Worm (Caenorhabditis elegans) whole organism, L2 larva: ENCODE results near the gene tmem-145.

Experiments
- nhr-10 ChIP-seq: sonication (generic microtip); optimal IDR thresholded peaks from 2 replicates; lab custom pipeline; 2017; ENCODE audit warnings: missing biosample characterization, missing genetic modification characterization
- nhr-21 ChIP-seq: fragments of 150-350 bp; optimal IDR thresholded peaks from 2 replicates; lab custom pipeline; 2014; ENCODE audit warnings: missing biosample characterization, missing genetic modification characterization
- sem-4 ChIP-seq: fragments of 150-350 bp; optimal IDR thresholded peaks from 2 replicates; lab custom pipeline; 2014; ENCODE audit warnings: missing biosample characterization, missing genetic modification reagents, missing genetic modification characterization
- ztf-11 ChIP-seq: sonication (generic microtip); optimal IDR thresholded peaks from 2 replicates; lab custom pipeline; 2017; ENCODE audit warnings: missing biosample characterization, missing genetic modification characterization
- ztf-4 ChIP-seq: fragments of 150-350 bp; optimal IDR thresholded peaks from 2 replicates; lab custom pipeline; 2014; ENCODE audit warnings: missing biosample characterization, missing genetic modification characterization

DNA sequence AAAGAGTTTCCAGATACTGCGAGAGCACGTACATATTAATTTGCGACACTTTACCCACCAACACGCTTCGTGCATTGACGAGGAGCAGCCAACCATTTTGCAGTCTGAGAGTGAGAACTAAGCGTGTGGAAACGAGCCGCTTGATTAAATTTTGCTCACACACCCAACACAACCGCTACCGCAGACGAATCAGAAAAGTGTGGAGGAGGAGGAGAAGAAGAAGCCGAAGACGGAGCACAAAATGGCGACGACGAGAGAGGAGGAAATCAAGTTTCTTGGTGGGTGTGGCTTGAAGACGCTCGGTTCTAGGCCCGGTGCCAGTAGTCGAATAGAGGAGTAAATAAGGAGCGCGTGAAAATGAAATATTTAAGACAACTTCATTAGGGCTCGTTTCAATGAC lies 9.1 kb upstream of the tmem-145 start:
- TF ChIP-seq nhr-10 (tag; lab: Kevin White, UChicago) (no peak), sem-4 (tag; lab: Kevin White, UChicago) (peak; percentile 15), ztf-11 (tag; lab: Kevin White, UChicago) (no peak), nhr-21 (tag; lab: Kevin White, UChicago) (no peak), ztf-4 (tag; lab: Kevin White, UChicago) (no peak)
